Worm (Caenorhabditis elegans) whole organism, L4 larva: ENCODE data around the gene ipla-2.

Experiments used
- F37D6.2 ChIP-seq: sonication (generic microtip); optimal IDR thresholded peaks from 2 replicates; lab custom pipeline; 2016; ENCODE audit warnings: mild to moderate bottlenecking, missing genetic modification characterization, missing compliant biosample characterization
- T26A8.4 ChIP-seq: fragments of 200-800 bp; sonication (Bioruptor generic); IDR thresholded peaks from 2 replicates; pipeline ENCODE4 v1.3.6; 2022; ENCODE audit warnings: missing genetic modification characterization, missing compliant biosample characterization
- Y105C5A.15 ChIP-seq: fragments of 200-800 bp; sonication (Bioruptor generic); IDR thresholded peaks from 2 replicates; pipeline ENCODE4 v1.3.6; 2022; ENCODE audit warnings: missing genetic modification characterization, missing compliant biosample characterization
- Y5F2A.4 ChIP-seq: fragments of 200-800 bp; sonication (Bioruptor generic); optimal IDR thresholded peaks from 2 replicates; lab custom pipeline; 2018; ENCODE audit warnings: mild to moderate bottlenecking, missing genetic modification characterization, missing compliant biosample characterization
- Y75B8A.6 ChIP-seq: fragments of 200-800 bp; sonication (Bioruptor generic); IDR thresholded peaks from 2 replicates; pipeline ENCODE4 v1.3.6; 2022; ENCODE audit warnings: missing genetic modification reagents, missing genetic modification characterization, missing compliant biosample characterization
- ZK546.5 ChIP-seq, 2 experiments: sonication (generic microtip); optimal IDR thresholded peaks; 2 replicates each; lab custom pipeline; 2017; ENCODE audit warnings: missing biosample characterization in 2 of 2, missing genetic modification characterization in 2 of 2
- ama-1 ChIP-seq: fragments of 150-350 bp; optimal IDR thresholded peaks from 2 replicates; lab custom pipeline; 2014; ENCODE audit warnings: inconsistent platforms, mixed read lengths
- ceh-28 ChIP-seq: fragments of 150-350 bp; optimal IDR thresholded peaks from 2 replicates; lab custom pipeline; 2014; ENCODE audit warnings: missing biosample characterization, missing genetic modification reagents, missing genetic modification characterization
- ceh-32 ChIP-seq: sonication (generic microtip); optimal IDR thresholded peaks from 2 replicates; lab custom pipeline; 2016; ENCODE audit warnings: mild to moderate bottlenecking, missing genetic modification characterization, missing compliant biosample characterization; ENCODE audit not compliant: poor library complexity
- ceh-44 ChIP-seq: fragments of 200-800 bp; sonication (Bioruptor generic); IDR thresholded peaks from 2 replicates; pipeline ENCODE4 v1.3.6; 2022; ENCODE audit warnings: missing genetic modification reagents, missing genetic modification characterization, missing compliant biosample characterization
- ceh-82 ChIP-seq: sonication (generic microtip); optimal IDR thresholded peaks from 2 replicates; lab custom pipeline; 2017; ENCODE audit warnings: missing biosample characterization, missing genetic modification characterization
- ces-1 ChIP-seq: fragments of 150-350 bp; sonication (generic microtip); optimal IDR thresholded peaks from 4 replicates; lab custom pipeline; 2014; ENCODE audit warnings: missing biosample characterization, missing genetic modification reagents, missing genetic modification characterization
- daf-16 ChIP-seq, 3 experiments: sonication (generic microtip); optimal IDR thresholded peaks; 2 replicates each; lab custom pipeline; 2016 to 2017; ENCODE audit warnings: missing genetic modification characterization in 3 of 3, missing genetic modification reagents in 3 of 3, mild to moderate bottlenecking in 2 of 3, missing compliant biosample characterization in 2 of 3, missing biosample characterization in 1 of 3, moderate library complexity in 1 of 3
- daf-19 ChIP-seq: fragments of 200-800 bp; sonication (Bioruptor generic); conservative IDR thresholded peaks from 2 replicates; pipeline ENCODE4 v1.3.6; 2022; ENCODE audit warnings: missing genetic modification characterization, missing compliant biosample characterization
- dmd-6 ChIP-seq: fragments of 200-800 bp; sonication (Bioruptor generic); IDR thresholded peaks from 2 replicates; pipeline ENCODE4 v1.3.6; 2022; ENCODE audit warnings: missing genetic modification reagents, missing genetic modification characterization, missing compliant biosample characterization
- dmd-9 ChIP-seq: fragments of 200-800 bp; sonication (Bioruptor generic); IDR thresholded peaks from 2 replicates; pipeline ENCODE4 v1.3.6; 2022; ENCODE audit warnings: missing genetic modification reagents, missing genetic modification characterization, missing compliant biosample characterization
- dve-1 ChIP-seq: sonication (generic microtip); optimal IDR thresholded peaks from 2 replicates; lab custom pipeline; 2017; ENCODE audit warnings: antibody characterized with exemption, mild to moderate bottlenecking, missing genetic modification characterization, missing compliant biosample characterization; ENCODE audit not compliant: insufficient read depth
- egl-43 ChIP-seq: fragments of 200-800 bp; sonication (Bioruptor generic); IDR thresholded peaks from 2 replicates; pipeline ENCODE4 v1.3.6; 2022; ENCODE audit warnings: missing genetic modification reagents, missing genetic modification characterization, missing compliant biosample characterization
- fkh-10 ChIP-seq: fragments of 150-350 bp; optimal IDR thresholded peaks from 2 replicates; lab custom pipeline; 2014; ENCODE audit warnings: missing biosample characterization, missing genetic modification reagents, missing genetic modification characterization
- gei-8 ChIP-seq: fragments of 200-800 bp; sonication (Bioruptor generic); optimal IDR thresholded peaks from 2 replicates; lab custom pipeline; 2018; ENCODE audit warnings: mild to moderate bottlenecking, missing genetic modification characterization, missing compliant biosample characterization
- hlh-11 ChIP-seq: fragments of 200-800 bp; sonication (Bioruptor generic); optimal IDR thresholded peaks from 2 replicates; lab custom pipeline; 2018; ENCODE audit warnings: mild to moderate bottlenecking, missing genetic modification characterization, missing compliant biosample characterization
- hlh-30 ChIP-seq: sonication (generic microtip); optimal IDR thresholded peaks from 2 replicates; lab custom pipeline; 2017; ENCODE audit warnings: antibody characterized with exemption, mild to moderate bottlenecking, missing genetic modification characterization, missing compliant biosample characterization; ENCODE audit not compliant: insufficient read depth
- hmg-1.1 ChIP-seq: fragments of 200-800 bp; sonication (Bioruptor generic); IDR thresholded peaks from 2 replicates; pipeline ENCODE4 v1.3.6; 2022; ENCODE audit warnings: missing genetic modification reagents, missing genetic modification characterization, missing compliant biosample characterization
- lin-13 ChIP-seq: fragments of 150-350 bp; optimal IDR thresholded peaks from 2 replicates; lab custom pipeline; 2014; ENCODE audit warnings: missing biosample characterization, missing genetic modification reagents, missing genetic modification characterization
- lin-15B ChIP-seq: fragments of 150-350 bp; sonication (generic microtip); optimal IDR thresholded peaks from 3 replicates; lab custom pipeline; 2014; ENCODE audit warnings: missing biosample characterization, missing genetic modification characterization
- lin-38 ChIP-seq: fragments of 200-800 bp; sonication (Bioruptor generic); IDR thresholded peaks from 2 replicates; pipeline ENCODE4 v1.3.6; 2022; ENCODE audit warnings: missing genetic modification reagents, missing genetic modification characterization, missing compliant biosample characterization
- lir-3 ChIP-seq: sonication (generic microtip); optimal IDR thresholded peaks from 2 replicates; lab custom pipeline; 2016; ENCODE audit warnings: mild to moderate bottlenecking, missing genetic modification characterization, missing compliant biosample characterization
- lsy-2 ChIP-seq, 2 experiments: fragments of 150-350 bp in 1 of 2; sonication (generic microtip) in 1 of 2; optimal IDR thresholded peaks; 2 replicates each; lab custom pipeline; 2014 to 2017; ENCODE audit warnings: missing biosample characterization in 2 of 2, missing genetic modification characterization in 2 of 2
- madf-9 ChIP-seq: fragments of 200-800 bp; sonication (Bioruptor generic); conservative IDR thresholded peaks from 2 replicates; pipeline ENCODE4 v1.3.6; 2022; ENCODE audit warnings: missing genetic modification reagents, missing genetic modification characterization, missing compliant biosample characterization
- mdt-29 ChIP-seq: fragments of 200-800 bp; sonication (Bioruptor generic); IDR thresholded peaks from 2 replicates; pipeline ENCODE4 v1.3.6; 2022; ENCODE audit warnings: missing genetic modification reagents, missing genetic modification characterization, missing compliant biosample characterization
- mep-1 ChIP-seq: fragments of 150-350 bp; sonication (generic microtip); optimal IDR thresholded peaks from 3 replicates; lab custom pipeline; 2014; ENCODE audit warnings: missing biosample characterization, missing genetic modification characterization
- nhr-11 ChIP-seq: fragments of 150-350 bp; optimal IDR thresholded peaks from 2 replicates; lab custom pipeline; 2014; ENCODE audit warnings: missing biosample characterization, missing genetic modification characterization
- nhr-111 ChIP-seq: fragments of 200-800 bp; sonication (Bioruptor generic); optimal IDR thresholded peaks from 2 replicates; lab custom pipeline; 2018; ENCODE audit warnings: mild to moderate bottlenecking, missing genetic modification characterization, missing compliant biosample characterization
- nhr-25 ChIP-seq: sonication (generic microtip); optimal IDR thresholded peaks from 2 replicates; lab custom pipeline; 2017; ENCODE audit warnings: missing genetic modification characterization, mild to moderate bottlenecking, missing compliant biosample characterization, antibody characterized with exemption, moderate library complexity, borderline replicate concordance; ENCODE audit not compliant: insufficient read depth
- nhr-28 ChIP-seq: fragments of 150-350 bp; optimal IDR thresholded peaks from 2 replicates; lab custom pipeline; 2014; ENCODE audit warnings: missing biosample characterization, missing genetic modification characterization
- nhr-41 ChIP-seq: fragments of 200-800 bp; sonication (Bioruptor generic); IDR thresholded peaks from 2 replicates; pipeline ENCODE4 v1.3.6; 2022; ENCODE audit warnings: missing genetic modification reagents, missing genetic modification characterization, missing compliant biosample characterization
- nhr-42 ChIP-seq: fragments of 200-800 bp; sonication (Bioruptor generic); IDR thresholded peaks from 2 replicates; pipeline ENCODE4 v1.3.6; 2022; ENCODE audit warnings: missing genetic modification characterization, missing compliant biosample characterization
- nhr-76 ChIP-seq: fragments of 150-350 bp; optimal IDR thresholded peaks from 2 replicates; lab custom pipeline; 2014; ENCODE audit warnings: missing biosample characterization, missing genetic modification characterization
- nhr-77 ChIP-seq: fragments of 150-350 bp; optimal IDR thresholded peaks from 2 replicates; lab custom pipeline; 2014; ENCODE audit warnings: missing biosample characterization, missing genetic modification characterization
- php-3 ChIP-seq: fragments of 200-800 bp; sonication (Bioruptor generic); IDR thresholded peaks from 2 replicates; pipeline ENCODE4 v1.3.6; 2022; ENCODE audit warnings: missing genetic modification reagents, missing genetic modification characterization, missing compliant biosample characterization
- pqm-1 ChIP-seq: sonication (generic microtip); optimal IDR thresholded peaks from 2 replicates; lab custom pipeline; 2017; ENCODE audit warnings: missing biosample characterization, missing genetic modification characterization
- sdz-12 ChIP-seq: fragments of 200-800 bp; sonication (Bioruptor generic); optimal IDR thresholded peaks from 2 replicates; lab custom pipeline; 2018; ENCODE audit warnings: mild to moderate bottlenecking, missing genetic modification characterization, missing compliant biosample characterization
- snpc-1.2 ChIP-seq: fragments of 200-800 bp; sonication (Bioruptor generic); IDR thresholded peaks from 2 replicates; pipeline ENCODE4 v1.3.6; 2022; ENCODE audit warnings: missing genetic modification reagents, missing genetic modification characterization, missing compliant biosample characterization
- snpc-4 ChIP-seq: fragments of 150-350 bp; optimal IDR thresholded peaks from 2 replicates; lab custom pipeline; 2014; ENCODE audit warnings: missing biosample characterization, missing genetic modification characterization
- tag-97 ChIP-seq: fragments of 200-800 bp; sonication (Bioruptor generic); IDR thresholded peaks from 2 replicates; pipeline ENCODE4 v1.3.6; 2022; ENCODE audit warnings: missing genetic modification characterization, missing compliant biosample characterization
- unc-130 ChIP-seq: sonication (generic microtip); optimal IDR thresholded peaks from 2 replicates; lab custom pipeline; 2016; ENCODE audit warnings: missing genetic modification reagents, missing genetic modification characterization, missing compliant biosample characterization
- unc-62 ChIP-seq, 3 experiments: fragments of 150-350 bp in 1 of 3; sonication (generic microtip); optimal IDR thresholded peaks in 2 of 3; peaks in 1 of 3; 1 replicate in 1 of 3; 2 replicates in 2 of 3; lab custom pipeline; 2014 to 2017; ENCODE audit warnings: missing biosample characterization in 3 of 3, missing genetic modification characterization in 3 of 3, missing genetic modification reagents in 3 of 3, missing genotype in 1 of 3
- zfp-2 ChIP-seq: sonication (generic microtip); optimal IDR thresholded peaks from 2 replicates; lab custom pipeline; 2016; ENCODE audit warnings: mild to moderate bottlenecking, missing genetic modification characterization, missing compliant biosample characterization
- ztf-11 ChIP-seq: fragments of 150-350 bp; optimal IDR thresholded peaks from 2 replicates; lab custom pipeline; 2014; ENCODE audit warnings: missing biosample characterization, missing genetic modification characterization

Gene ipla-2

ce11 chrX:9862916-9863624 is 25.2 kb upstream of the ipla-2 start, which contains the start of the genes gst-36 and R07B1.5:
Gene gst-36 (minus strand): TSS chrX:9862960.
Gene R07B1.5 (plus strand): TSS chrX:9863580.
- no peak for TF ChIP-seq snpc-1.2
- no peak for TF ChIP-seq ces-1 (GFP tag; lab: Kevin White, UChicago)
- TF ChIP-seq lin-38 (GFP tag; lab: Robert Waterston, UW) = no peak
- no peak for TF ChIP-seq egl-43 (GFP tag; lab: Robert Waterston, UW)
- TF ChIP-seq zfp-2 = no peak
- no peak for TF ChIP-seq F37D6.2 (tag; lab: Kevin White, UChicago)
- no peak for TF ChIP-seq mdt-29
- peak; percentile 15; the same call in 1 of the 2 replicates for TF ChIP-seq dmd-6 (GFP tag; lab: Robert Waterston, UW)
- TF ChIP-seq ama-1 (lab: Kevin White, UChicago) = no peak
- no peak for TF ChIP-seq unc-62 (GFP tag; optimal IDR thresholded peaks at IDR 0.05 in 1 of 2; lab: Kevin White, UChicago)
- no peak for TF ChIP-seq unc-62 (tag; optimal IDR thresholded peaks at IDR 0.05; lab: Kevin White, UChicago)
- peak; percentile 52 for TF ChIP-seq nhr-28
- no peak for TF ChIP-seq fkh-10 (GFP tag; lab: Kevin White, UChicago)
- no peak for TF ChIP-seq ZK546.5 (tag; optimal IDR thresholded peaks at IDR 0.05; lab: Kevin White, UChicago)
- TF ChIP-seq nhr-41 (GFP tag; lab: Robert Waterston, UW) = no peak
- no peak for TF ChIP-seq lsy-2 (tag; optimal IDR thresholded peaks at IDR 0.05; lab: Kevin White, UChicago)
- TF ChIP-seq ceh-82 (tag; lab: Kevin White, UChicago) = no peak
- TF ChIP-seq madf-9 (GFP tag; lab: Robert Waterston, UW) = no peak
- no peak for TF ChIP-seq tag-97
- TF ChIP-seq unc-130 = no peak
- no peak for TF ChIP-seq Y105C5A.15
- TF ChIP-seq nhr-76 = no peak
- no peak for TF ChIP-seq snpc-4 (tag; lab: Kevin White, UChicago)
- no peak for TF ChIP-seq daf-16 (GFP tag; optimal IDR thresholded peaks at IDR 0.05; lab: Kevin White, UChicago)
- TF ChIP-seq daf-16 (tag; optimal IDR thresholded peaks at IDR 0.05; lab: Kevin White, UChicago) = peak; percentile 80
- no peak for TF ChIP-seq dmd-9 (GFP tag; lab: Robert Waterston, UW)
- TF ChIP-seq php-3 = peak; percentile 29; the same call in 1 of the 2 replicates
- no peak for TF ChIP-seq lir-3 (tag; lab: Kevin White, UChicago)
- no peak for TF ChIP-seq ztf-11
- TF ChIP-seq mep-1 (tag; lab: Kevin White, UChicago) = no peak
- no peak for TF ChIP-seq gei-8
- TF ChIP-seq nhr-25 (tag; lab: Kevin White, UChicago) = no peak
- TF ChIP-seq hlh-30 (tag; lab: Kevin White, UChicago) = peak; percentile 3
- TF ChIP-seq lin-15B (tag; lab: Kevin White, UChicago) = no peak
- no peak for TF ChIP-seq nhr-77
- TF ChIP-seq lin-13 (GFP tag; lab: Kevin White, UChicago) = no peak
- TF ChIP-seq ceh-28 (tag; lab: Kevin White, UChicago) = no peak
- no peak for TF ChIP-seq daf-19 (GFP tag; lab: Robert Waterston, UW)
- no peak for TF ChIP-seq hmg-1.1 (GFP tag; lab: Robert Waterston, UW)
- TF ChIP-seq Y75B8A.6 (GFP tag; lab: Robert Waterston, UW) = no peak
- no peak for TF ChIP-seq nhr-42 (GFP tag; lab: Robert Waterston, UW)
- peak; percentile 7 for TF ChIP-seq pqm-1 (tag; lab: Kevin White, UChicago)
- TF ChIP-seq sdz-12 (GFP tag; lab: Kevin White, UChicago) = no peak
- no peak for TF ChIP-seq Y5F2A.4
- peak; percentile 45 for TF ChIP-seq hlh-11 (tag; lab: Kevin White, UChicago)
- TF ChIP-seq T26A8.4 (GFP tag; lab: Robert Waterston, UW) = no peak
- no peak for TF ChIP-seq ceh-32 (tag; lab: Kevin White, UChicago)
- TF ChIP-seq ceh-44 (GFP tag; lab: Robert Waterston, UW) = no peak
- TF ChIP-seq dve-1 (tag; lab: Kevin White, UChicago) = peak; percentile 33
- no peak for TF ChIP-seq nhr-11 (tag; lab: Kevin White, UChicago)
- no peak for TF ChIP-seq nhr-111
